Worm (Caenorhabditis elegans): ENCODE data around the gene F13E9.16.

The F13E9.16 gene

DNA sequence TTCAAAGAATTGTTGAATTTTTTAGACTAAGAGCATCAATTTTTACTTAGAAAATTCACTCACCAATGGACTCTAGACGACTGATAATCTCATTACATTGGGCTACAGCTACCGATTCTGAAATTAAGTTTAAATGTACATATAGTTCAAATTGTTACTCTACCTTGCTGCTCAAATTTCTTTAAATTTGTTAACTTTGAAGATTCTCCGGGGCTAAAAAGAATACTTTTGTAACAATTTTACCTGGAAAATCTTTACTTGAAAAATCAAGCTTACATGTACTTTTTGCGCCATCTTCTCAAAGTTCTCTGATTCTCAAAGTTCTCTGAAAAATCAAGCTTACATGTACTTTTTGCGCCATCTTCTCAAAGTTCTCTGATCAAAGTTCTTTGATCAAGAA lies 7.6 kb downstream of the F13E9.16 start, which contains the start of gene sdz-13:
Gene sdz-13 (minus strand): TSS at position 101 of the 400 bp plus-strand sequence.
- TF ChIP-seq tbx-2 (tag; optimal IDR thresholded peaks at IDR 0.05), result no peak

DNA sequence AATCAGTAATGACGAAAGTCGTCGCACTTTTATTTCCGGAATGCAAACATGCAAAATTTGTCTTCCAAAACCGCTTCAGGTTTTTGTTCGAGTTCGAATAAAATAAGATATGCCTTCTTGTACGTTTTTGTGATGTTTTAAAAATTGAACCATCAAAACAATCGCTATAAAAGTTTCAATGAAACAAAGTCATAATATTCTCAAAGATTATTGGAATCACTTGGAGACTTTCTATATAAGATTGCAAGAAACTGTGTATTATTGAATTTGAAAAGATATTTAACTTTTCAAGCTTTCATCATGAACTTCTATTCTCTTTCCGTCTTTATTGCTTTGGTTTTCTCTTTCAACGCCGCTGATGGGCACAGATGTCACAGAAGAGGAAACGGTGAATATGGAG lies 10.3 kb downstream of the F13E9.16 start, which contains the start of gene fipr-14:
Gene fipr-14 (plus strand): TSS at position 301 of the 400 bp plus-strand sequence.
- TF ChIP-seq lin-39 (tag; optimal IDR thresholded peaks at IDR 0.05), result no peak
- no peak for TF ChIP-seq tlp-1 (tag; optimal IDR thresholded peaks at IDR 0.05)
- TF ChIP-seq dpl-1 (GFP tag; optimal IDR thresholded peaks at IDR 0.05), result no peak
- TF ChIP-seq pax-3 (tag; optimal IDR thresholded peaks at IDR 0.05), result no peak
- TF ChIP-seq lin-14 (GFP tag; optimal IDR thresholded peaks at IDR 0.05), result no peak
- no peak for TF ChIP-seq egl-27 (tag; optimal IDR thresholded peaks at IDR 0.05)
- TF ChIP-seq nhr-76 (tag; optimal IDR thresholded peaks at IDR 0.05), result no peak
- TF ChIP-seq ztf-4 (tag; optimal IDR thresholded peaks at IDR 0.05), result no peak
- TF ChIP-seq C16A3.4 (tag; optimal IDR thresholded peaks at IDR 0.05), result no peak
- no peak for TF ChIP-seq grh-1 (GFP tag; IDR thresholded peaks at IDR 0.05)
- no peak for TF ChIP-seq zip-4 (GFP tag; optimal IDR thresholded peaks at IDR 0.05)
- no peak for TF ChIP-seq ets-5 (GFP tag; IDR thresholded peaks at IDR 0.05)
- TF ChIP-seq mdl-1 (tag; optimal IDR thresholded peaks at IDR 0.05), result no peak
- TF ChIP-seq skn-1 (tag; optimal IDR thresholded peaks at IDR 0.05), result no peak
- TF ChIP-seq blmp-1 (tag; optimal IDR thresholded peaks at IDR 0.05), result no peak
- TF ChIP-seq nhr-84 (tag; optimal IDR thresholded peaks at IDR 0.05), result no peak
- TF ChIP-seq ama-1 (optimal IDR thresholded peaks at IDR 0.05), result no peak
- no peak for TF ChIP-seq snpc-4 (tag; optimal IDR thresholded peaks at IDR 0.05)
- TF ChIP-seq mep-1 (tag; optimal IDR thresholded peaks at IDR 0.05), result no peak

DNA sequence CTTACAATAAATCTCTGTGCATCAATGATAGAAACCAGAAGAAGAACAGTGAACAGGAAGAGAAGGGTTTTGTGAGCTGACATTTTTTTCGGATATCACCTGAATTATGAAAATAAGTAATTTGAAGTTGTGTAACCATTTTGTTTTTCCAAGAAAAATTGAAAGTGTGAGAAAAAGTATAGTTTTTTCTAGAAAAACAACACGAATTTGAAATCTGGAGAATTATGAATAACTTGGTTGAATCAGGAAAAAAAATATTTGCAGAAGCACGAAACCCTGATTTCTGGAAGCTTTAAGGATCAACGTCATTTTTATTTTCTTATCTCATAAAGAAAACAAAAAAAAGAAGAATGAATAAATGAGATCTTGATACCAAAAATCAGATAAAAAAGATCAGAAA lies 12.7 kb downstream of the F13E9.16 start, which contains the start of gene F13E9.12:
Gene F13E9.12 (minus strand): TSS at position 101 of the 400 bp plus-strand sequence.
- no peak for TF ChIP-seq mdl-1 (tag; optimal IDR thresholded peaks at IDR 0.05)
- no peak for TF ChIP-seq C16A3.4 (tag; optimal IDR thresholded peaks at IDR 0.05)
- TF ChIP-seq Y116A8C.19 (tag; optimal IDR thresholded peaks at IDR 0.05; ENCODE audit: borderline replicate concordance), result no peak
- no peak for TF ChIP-seq ets-5 (GFP tag; IDR thresholded peaks at IDR 0.05)
- TF ChIP-seq tlp-1 (tag; optimal IDR thresholded peaks at IDR 0.05), result no peak
- no peak for TF ChIP-seq lin-15B (tag; optimal IDR thresholded peaks at IDR 0.05)
- TF ChIP-seq nhr-71 (tag; optimal IDR thresholded peaks at IDR 0.05), result no peak
- no peak for TF ChIP-seq ces-1 (GFP tag; optimal IDR thresholded peaks at IDR 0.05)

DNA sequence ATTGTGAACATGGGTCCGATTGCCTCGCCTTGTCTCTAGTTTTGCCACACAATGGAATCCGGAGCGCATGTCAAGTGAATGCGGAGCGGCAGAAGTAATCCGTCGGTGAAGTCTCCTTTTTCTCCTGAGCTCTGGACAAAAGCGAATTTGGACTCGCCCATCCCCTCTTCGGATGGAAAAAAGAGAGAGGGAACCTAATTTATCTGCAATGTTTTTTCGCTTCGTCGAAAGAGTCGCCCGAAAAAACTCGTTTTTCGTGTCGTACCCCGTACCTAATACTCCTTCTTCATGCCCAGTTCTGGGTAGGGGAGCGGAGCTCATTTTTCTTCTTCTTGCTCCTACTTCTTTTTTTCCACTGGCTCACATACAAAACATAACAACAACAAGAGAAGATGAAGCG lies 17.0 kb downstream of the F13E9.16 start:
- TF ChIP-seq efl-1 (optimal IDR thresholded peaks at IDR 0.05), result no peak
- peak in 1 of 2 experiments; percentile 44 for TF ChIP-seq efl-1 (GFP tag; optimal IDR thresholded peaks at IDR 0.05 in 1 of 2)
- no peak for TF ChIP-seq pax-3 (tag; optimal IDR thresholded peaks at IDR 0.05)
- TF ChIP-seq irx-1 (tag; optimal IDR thresholded peaks at IDR 0.05), result no peak
- no peak for TF ChIP-seq aly-2 (tag; optimal IDR thresholded peaks at IDR 0.05)
- TF ChIP-seq nhr-12 (tag; optimal IDR thresholded peaks at IDR 0.05), result no peak
- TF ChIP-seq mef-2 (tag; optimal IDR thresholded peaks at IDR 0.05), result no peak
- peak; percentile 54 for TF ChIP-seq lin-14 (GFP tag; optimal IDR thresholded peaks at IDR 0.05)
- TF ChIP-seq snu-23 (GFP tag; optimal IDR thresholded peaks at IDR 0.05), result no peak
- no peak for TF ChIP-seq skn-1 (tag; optimal IDR thresholded peaks at IDR 0.05)
- no peak for TF ChIP-seq lin-39 (tag; optimal IDR thresholded peaks at IDR 0.05)
- TF ChIP-seq xbp-1 (tag; optimal IDR thresholded peaks at IDR 0.05), result no peak

DNA sequence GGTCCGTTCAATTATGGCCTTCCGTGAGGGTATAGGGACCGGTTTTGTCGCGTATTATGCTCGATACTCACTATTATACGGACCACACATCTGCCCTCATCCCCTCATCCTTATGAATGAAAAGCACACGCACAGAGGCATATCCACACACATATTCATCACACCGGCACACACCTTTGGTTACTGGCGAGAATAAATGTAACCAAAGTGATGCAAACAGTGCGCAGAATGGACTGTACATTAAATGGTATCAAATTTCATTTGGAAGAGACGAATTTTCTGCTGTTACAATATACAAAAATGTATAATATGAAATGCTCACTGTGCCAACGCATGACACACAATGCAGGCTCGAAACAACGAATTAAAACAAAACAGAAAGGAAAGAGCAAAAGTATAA lies 17.5 kb downstream of the F13E9.16 start:
- no peak for TF ChIP-seq mdl-1 (tag; optimal IDR thresholded peaks at IDR 0.05)
- TF ChIP-seq C34B4.2 (tag; optimal IDR thresholded peaks at IDR 0.05), result no peak
- TF ChIP-seq egl-27 (tag; optimal IDR thresholded peaks at IDR 0.05), result no peak
- no peak for TF ChIP-seq efl-3 (GFP tag; optimal IDR thresholded peaks at IDR 0.05)
- no peak for TF ChIP-seq tlp-1 (tag; optimal IDR thresholded peaks at IDR 0.05)
- TF ChIP-seq ceh-88 (GFP tag; IDR thresholded peaks at IDR 0.05), result no peak
- no peak for TF ChIP-seq ztf-4 (tag; optimal IDR thresholded peaks at IDR 0.05)
- no peak for TF ChIP-seq grh-1 (GFP tag; IDR thresholded peaks at IDR 0.05)
- no peak for TF ChIP-seq lin-15B (tag; optimal IDR thresholded peaks at IDR 0.05)
- no peak for TF ChIP-seq snu-23 (GFP tag; optimal IDR thresholded peaks at IDR 0.05)
- no peak for TF ChIP-seq pqm-1 (tag; optimal IDR thresholded peaks at IDR 0.05)
- TF ChIP-seq nhr-47 (tag; optimal IDR thresholded peaks at IDR 0.05), result no peak

All from whole organism, L1 larva.